Worm (Caenorhabditis elegans): ENCODE results near the gene ttr-57.
"Not testable (repeated sequence)": the region's sequence is repeated elsewhere in the genome, so short reads cannot be mapped to it uniquely, and the experiment has no call there.

The ttr-57 gene

DNA sequence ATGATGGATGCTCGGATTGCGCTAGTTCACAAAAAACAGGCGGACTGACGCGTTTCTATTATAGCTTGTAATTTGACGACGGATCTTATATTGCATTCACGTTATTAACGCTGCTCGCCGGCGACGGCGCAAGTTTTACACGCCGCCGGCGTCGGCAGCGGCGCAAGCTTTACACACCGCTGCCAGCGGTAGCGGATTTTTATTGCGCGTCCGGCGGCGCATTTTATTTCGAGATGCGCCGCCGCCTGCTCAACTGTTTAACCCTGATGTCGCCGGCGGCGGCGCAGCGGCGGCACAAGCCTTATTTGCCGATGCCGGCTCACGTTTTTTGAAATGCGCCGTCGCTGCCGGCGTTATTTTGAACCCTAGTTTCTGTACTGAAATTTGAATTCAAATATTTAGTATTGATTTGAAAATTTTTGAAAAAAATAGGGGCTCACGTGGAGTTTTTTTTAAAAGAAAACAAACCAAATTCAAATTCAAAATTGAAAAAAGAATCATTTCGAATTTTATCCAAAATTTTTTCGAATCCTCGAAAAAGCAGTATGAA, at the start of gene ttr-57:
Gene ttr-57, plus strand, starts transcription at position 500 of the 550 bp plus-strand sequence.
- TF ChIP-seq egl-27 (tag; optimal IDR thresholded peaks at IDR 0.05) = no peak
- no peak for TF ChIP-seq nhr-25 (tag; optimal IDR thresholded peaks at IDR 0.05)
- no peak for TF ChIP-seq nhr-129 (tag; optimal IDR thresholded peaks at IDR 0.05)
- TF ChIP-seq alr-1 (tag; optimal IDR thresholded peaks at IDR 0.05) = no peak
- TF ChIP-seq lsy-2 (tag; optimal IDR thresholded peaks at IDR 0.05) = no peak
- TF ChIP-seq crh-2 (tag; optimal IDR thresholded peaks at IDR 0.05) = no peak
- TF ChIP-seq sma-3 (GFP tag; optimal IDR thresholded peaks at IDR 0.05) = no peak
- no peak for TF ChIP-seq skn-1 (tag; optimal IDR thresholded peaks at IDR 0.05)
- TF ChIP-seq ZK546.5 (tag; optimal IDR thresholded peaks at IDR 0.05) = no peak
- TF ChIP-seq unc-55 (GFP tag; optimal IDR thresholded peaks at IDR 0.05) = no peak
- no peak for TF ChIP-seq peb-1 (tag; optimal IDR thresholded peaks at IDR 0.05)
- no peak for TF ChIP-seq gmeb-1 (tag; optimal IDR thresholded peaks at IDR 0.05)
- no peak for TF ChIP-seq ztf-11 (tag; optimal IDR thresholded peaks at IDR 0.05)
- TF ChIP-seq blmp-1 (tag; optimal IDR thresholded peaks at IDR 0.05; ENCODE audit: insufficient read depth) = no peak
- TF ChIP-seq snpc-4 (tag; optimal IDR thresholded peaks at IDR 0.05) = no peak
- no peak for TF ChIP-seq nhr-12 (tag; optimal IDR thresholded peaks at IDR 0.05)

DNA sequence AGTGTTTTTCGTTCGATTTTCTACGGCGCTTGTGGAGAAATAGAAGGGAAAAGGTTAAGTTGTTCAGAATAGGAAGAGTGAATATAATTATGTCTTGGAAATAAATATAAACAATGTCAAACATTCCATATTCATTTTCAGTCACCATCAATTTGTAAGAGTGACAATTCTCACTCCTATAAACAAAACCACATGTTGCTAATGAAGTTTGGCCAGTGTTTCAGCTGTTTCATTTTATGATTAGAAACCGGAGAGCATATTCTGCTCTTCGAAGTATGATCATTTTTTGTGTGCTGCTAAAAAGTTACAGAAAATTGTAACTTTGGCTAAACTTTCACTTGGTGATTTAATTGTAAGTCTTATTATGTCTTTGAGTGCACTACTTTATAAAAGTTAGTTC, 49.8 kb upstream of the ttr-57 start, which contains the start of gene Y38H6C.21:
Gene Y38H6C.21, minus strand, starts transcription at position 148 of the 400 bp plus-strand sequence.
- TF ChIP-seq peb-1 (tag; optimal IDR thresholded peaks at IDR 0.05) (no peak), snpc-4 (tag; optimal IDR thresholded peaks at IDR 0.05) (no peak), egl-27 (tag; optimal IDR thresholded peaks at IDR 0.05) (no peak), sma-9 (GFP tag; optimal IDR thresholded peaks at IDR 0.05) (no peak), sma-9 (tag; optimal IDR thresholded peaks at IDR 0.05) (no peak), nhr-77 (tag; optimal IDR thresholded peaks at IDR 0.05) (no peak), ZK546.5 (tag; optimal IDR thresholded peaks at IDR 0.05) (no peak), ceh-16 (tag; optimal IDR thresholded peaks at IDR 0.05) (no peak), mab-5 (tag; optimal IDR thresholded peaks at IDR 0.05) (no peak)

DNA sequence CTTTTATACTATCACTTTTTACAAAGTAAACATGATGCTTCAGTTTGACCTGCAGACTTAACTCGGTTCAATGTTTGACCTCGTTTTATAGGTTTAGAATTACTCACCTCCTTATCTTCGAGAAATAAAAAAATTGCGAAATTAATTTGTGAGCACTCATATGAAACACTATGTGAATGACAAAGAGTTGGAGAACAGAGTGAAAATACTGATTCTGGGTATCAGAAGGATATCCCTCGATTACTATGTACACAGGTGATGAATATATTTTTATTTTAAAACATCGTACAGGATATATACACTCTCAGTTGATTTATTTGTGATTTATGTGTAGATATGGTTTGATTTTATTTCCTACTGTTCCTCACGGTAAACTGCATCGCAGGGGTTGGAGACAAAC, 48.6 kb upstream of the ttr-57 start, which contains the start of gene Y38H6C.23:
Gene Y38H6C.23, minus strand, starts transcription at position 101 of the 400 bp plus-strand sequence.
- no peak for TF ChIP-seq nhr-237 (tag; optimal IDR thresholded peaks at IDR 0.05)

DNA sequence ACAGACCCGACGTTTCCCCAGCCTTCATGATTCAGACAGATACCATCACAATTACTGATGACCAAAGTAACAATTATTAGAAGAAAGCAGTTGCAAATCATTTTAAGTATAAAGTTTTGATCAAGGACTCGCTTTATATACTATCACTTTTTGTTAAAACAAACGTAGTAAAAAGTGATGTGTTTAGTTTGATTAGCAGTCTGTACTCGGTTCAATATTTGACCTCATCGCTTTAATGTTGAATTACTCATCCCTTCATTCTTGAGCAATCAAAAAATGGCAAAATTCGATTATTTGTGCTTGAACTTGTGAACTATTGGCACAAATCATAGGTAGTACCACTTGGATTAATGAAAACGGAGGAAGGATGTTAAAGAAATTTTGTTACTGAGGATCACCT, 46.6 kb upstream of the ttr-57 start, which contains the start of gene abf-4:
Gene abf-4, minus strand, starts transcription at position 101 of the 400 bp plus-strand sequence.
- no peak for TF ChIP-seq aly-2 (tag; optimal IDR thresholded peaks at IDR 0.05)
- TF ChIP-seq ceh-82 (tag; optimal IDR thresholded peaks at IDR 0.05) = no peak
- TF ChIP-seq R02D3.7 (tag; optimal IDR thresholded peaks at IDR 0.05) = no peak
- TF ChIP-seq dmd-4 (tag; optimal IDR thresholded peaks at IDR 0.05) = no peak
- TF ChIP-seq ceh-16 (tag; optimal IDR thresholded peaks at IDR 0.05) = no peak

DNA sequence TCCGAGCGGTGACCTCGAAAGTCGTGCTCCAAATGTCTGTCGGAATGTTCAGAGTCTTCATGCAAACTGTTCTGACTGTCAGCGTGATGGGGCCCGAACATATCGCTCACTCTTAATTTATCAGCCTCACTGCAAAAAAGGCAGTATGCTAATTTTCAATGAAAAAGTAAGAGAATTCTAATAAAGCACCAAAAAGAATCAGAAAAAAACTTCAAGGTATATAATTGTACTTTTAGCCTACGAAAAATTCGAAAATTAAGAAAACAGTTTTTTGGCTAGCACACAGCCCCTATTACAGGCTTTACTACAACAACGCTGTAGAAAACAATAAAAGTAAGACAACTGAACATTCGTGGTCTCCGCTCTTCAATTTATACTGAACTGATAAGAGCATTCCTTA, 43.1 kb upstream of the ttr-57 start, which contains the start of gene F26F2.1:
Gene F26F2.1, minus strand, starts transcription at position 101 of the 400 bp plus-strand sequence.
- TF ChIP-seq alr-1 (tag; optimal IDR thresholded peaks at IDR 0.05) (no peak), nhr-6 (tag; optimal IDR thresholded peaks at IDR 0.05) (no peak)

DNA sequence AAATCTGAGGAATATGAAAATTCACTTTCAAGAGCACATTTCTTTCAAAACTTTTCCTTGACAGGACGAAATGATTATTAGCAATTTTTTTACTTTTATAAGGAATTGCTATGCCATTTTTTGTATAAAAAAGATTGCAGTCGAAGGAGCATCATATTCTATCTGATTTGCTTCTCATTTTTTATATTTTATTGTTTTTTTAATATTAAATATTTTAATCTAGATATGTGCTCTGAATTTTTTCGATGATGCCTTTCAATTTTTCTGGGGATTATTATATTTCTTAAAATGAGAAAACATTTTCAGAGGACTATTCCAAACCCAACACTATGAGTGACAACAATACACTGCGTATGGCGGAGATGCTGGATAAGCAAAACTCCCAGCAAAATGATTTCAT, 40.9 kb upstream of the ttr-57 start, which contains the start of gene F26F2.13:
Gene F26F2.13, plus strand, starts transcription at position 301 of the 400 bp plus-strand sequence.
- not testable (repeated sequence) for TF ChIP-seq zag-1, ZK546.5, nhr-10 (tag; optimal IDR thresholded peaks at IDR 0.05)

DNA sequence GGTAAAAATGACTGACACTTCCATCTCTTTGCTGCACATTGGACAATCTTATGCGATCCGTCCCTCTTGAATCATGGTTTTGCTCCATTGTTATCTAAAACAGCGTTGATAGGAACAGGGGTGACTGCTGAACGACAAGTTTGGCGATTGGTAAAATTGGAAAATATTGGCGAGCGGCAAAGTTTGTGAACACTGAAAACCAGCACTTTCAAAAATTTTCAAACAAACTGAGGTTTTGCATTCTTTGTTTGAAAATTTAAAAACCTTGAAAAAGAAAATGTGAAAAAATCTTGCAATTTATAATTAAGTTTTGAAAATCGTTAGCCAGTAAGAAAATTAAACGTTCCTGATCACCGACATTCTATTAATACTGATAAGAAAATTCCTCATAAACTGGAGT, 38.5 kb upstream of the ttr-57 start, which contains the start of gene F26F2.3:
Gene F26F2.3, minus strand, starts transcription at position 101 of the 400 bp plus-strand sequence.
- TF ChIP-seq alr-1 (tag; optimal IDR thresholded peaks at IDR 0.05) (no peak), dmd-4 (tag; optimal IDR thresholded peaks at IDR 0.05) (no peak), fos-1 (tag; optimal IDR thresholded peaks at IDR 0.05) (no peak), ama-1 (optimal IDR thresholded peaks at IDR 0.05) (no peak), blmp-1 (tag; optimal IDR thresholded peaks at IDR 0.05; ENCODE audit: insufficient read depth) (no peak), nhr-25 (tag; optimal IDR thresholded peaks at IDR 0.05) (no peak), F13H6.1 (tag; optimal IDR thresholded peaks at IDR 0.05) (no peak), egl-27 (tag; optimal IDR thresholded peaks at IDR 0.05) (no peak), ztf-11 (tag; optimal IDR thresholded peaks at IDR 0.05) (no peak), unc-39 (tag; optimal IDR thresholded peaks at IDR 0.05) (no peak), zag-1 (tag; optimal IDR thresholded peaks at IDR 0.05) (no peak), nhr-129 (tag; optimal IDR thresholded peaks at IDR 0.05) (no peak), R02D3.7 (tag; optimal IDR thresholded peaks at IDR 0.05) (no peak), nhr-237 (tag; optimal IDR thresholded peaks at IDR 0.05) (no peak), aly-2 (tag; optimal IDR thresholded peaks at IDR 0.05) (no peak), mbf-1 (tag; optimal IDR thresholded peaks at IDR 0.05) (no peak), lin-11 (tag; optimal IDR thresholded peaks at IDR 0.05) (no peak), nhr-11 (tag; optimal IDR thresholded peaks at IDR 0.05) (no peak), nhr-6 (tag; optimal IDR thresholded peaks at IDR 0.05) (no peak), sma-3 (GFP tag; optimal IDR thresholded peaks at IDR 0.05) (no peak)
